Worm (Caenorhabditis elegans) whole organism, late embryonic: ENCODE results near the gene T01G6.1.

ENCODE experiments used
- C08G9.2 ChIP-seq: sonication (generic microtip); optimal IDR thresholded peaks from 2 replicates; lab custom pipeline; 2016; ENCODE audit warnings: mild to moderate bottlenecking, missing genetic modification characterization, moderate library complexity, missing compliant biosample characterization
- C38D4.7 ChIP-seq: fragments of 200-800 bp; sonication (Bioruptor generic); optimal IDR thresholded peaks from 2 replicates; lab custom pipeline; 2018; ENCODE audit warnings: mild to moderate bottlenecking, missing genetic modification characterization, moderate library complexity, missing compliant biosample characterization
- K09A11.1 ChIP-seq: sonication (generic microtip); optimal IDR thresholded peaks from 2 replicates; lab custom pipeline; 2017; ENCODE audit warnings: antibody characterized with exemption, mild to moderate bottlenecking, missing genetic modification characterization, missing compliant biosample characterization; ENCODE audit not compliant: insufficient read depth
- T23F11.4 ChIP-seq: fragments of 200-800 bp; sonication (Bioruptor generic); optimal IDR thresholded peaks from 2 replicates; lab custom pipeline; 2018; ENCODE audit warnings: mild to moderate bottlenecking, missing genetic modification characterization, missing compliant biosample characterization
- Y22D7AL.16 ChIP-seq: sonication (generic microtip); optimal IDR thresholded peaks from 2 replicates; lab custom pipeline; 2016; ENCODE audit warnings: missing genetic modification characterization, missing compliant biosample characterization
- ceh-18 ChIP-seq: sonication (generic microtip); optimal IDR thresholded peaks from 2 replicates; lab custom pipeline; 2016; ENCODE audit warnings: missing genetic modification characterization, missing compliant biosample characterization
- ceh-19 ChIP-seq: fragments of 200-800 bp; sonication (Bioruptor generic); optimal IDR thresholded peaks from 2 replicates; lab custom pipeline; 2018; ENCODE audit warnings: mild to moderate bottlenecking, missing genetic modification characterization, missing compliant biosample characterization
- ceh-2 ChIP-seq: sonication (generic microtip); optimal IDR thresholded peaks from 2 replicates; lab custom pipeline; 2016; ENCODE audit warnings: missing genotype, missing genetic modification characterization, missing compliant biosample characterization
- ceh-31 ChIP-seq: sonication (generic microtip); optimal IDR thresholded peaks from 2 replicates; lab custom pipeline; 2016; ENCODE audit warnings: missing genetic modification characterization, missing compliant biosample characterization
- ceh-9 ChIP-seq: sonication (generic microtip); optimal IDR thresholded peaks from 2 replicates; lab custom pipeline; 2016; ENCODE audit warnings: mild to moderate bottlenecking, missing genetic modification characterization, inconsistent platforms, missing compliant biosample characterization
- che-1 ChIP-seq: sonication (generic microtip); optimal IDR thresholded peaks from 2 replicates; lab custom pipeline; 2016; ENCODE audit warnings: mild to moderate bottlenecking, missing genetic modification characterization, missing compliant biosample characterization
- dmd-4 ChIP-seq: sonication (generic microtip); optimal IDR thresholded peaks from 2 replicates; lab custom pipeline; 2016; ENCODE audit warnings: borderline replicate concordance, missing genetic modification characterization, missing compliant biosample characterization
- dve-1 ChIP-seq: sonication (generic microtip); optimal IDR thresholded peaks from 2 replicates; lab custom pipeline; 2017; ENCODE audit warnings: antibody characterized with exemption, mild to moderate bottlenecking, missing genetic modification characterization, missing compliant biosample characterization
- elt-2 ChIP-seq: sonication (generic microtip); optimal IDR thresholded peaks from 2 replicates; lab custom pipeline; 2016; ENCODE audit warnings: missing genetic modification reagents, missing genetic modification characterization, missing compliant biosample characterization
- elt-4 ChIP-seq: sonication (generic microtip); optimal IDR thresholded peaks from 2 replicates; lab custom pipeline; 2016; ENCODE audit warnings: missing genetic modification characterization, missing compliant biosample characterization
- fkh-6 ChIP-seq: sonication (generic microtip); optimal IDR thresholded peaks from 2 replicates; lab custom pipeline; 2016; ENCODE audit warnings: missing genetic modification characterization, missing compliant biosample characterization
- gmeb-2 ChIP-seq: sonication (generic microtip); optimal IDR thresholded peaks from 2 replicates; lab custom pipeline; 2016; ENCODE audit warnings: missing genetic modification characterization, inconsistent platforms, missing compliant biosample characterization
- hlh-13 ChIP-seq: fragments of 200-800 bp; sonication (Bioruptor generic); optimal IDR thresholded peaks from 2 replicates; lab custom pipeline; 2018; ENCODE audit warnings: mild to moderate bottlenecking, missing genetic modification characterization, missing compliant biosample characterization
- hlh-30 ChIP-seq: sonication (generic microtip); optimal IDR thresholded peaks from 2 replicates; lab custom pipeline; 2017; ENCODE audit warnings: antibody characterized with exemption, missing genetic modification characterization, missing compliant biosample characterization; ENCODE audit not compliant: insufficient read depth
- hlh-6 ChIP-seq: sonication (generic microtip); optimal IDR thresholded peaks from 2 replicates; lab custom pipeline; 2016; ENCODE audit warnings: missing genotype, missing genetic modification characterization, missing compliant biosample characterization
- hlh-8 ChIP-seq: sonication (generic microtip); optimal IDR thresholded peaks from 2 replicates; lab custom pipeline; 2016; ENCODE audit warnings: missing genotype, missing genetic modification characterization, missing compliant biosample characterization
- lim-6 ChIP-seq: sonication (generic microtip); optimal IDR thresholded peaks from 2 replicates; lab custom pipeline; 2016; ENCODE audit warnings: missing genetic modification characterization, missing compliant biosample characterization
- mec-3 ChIP-seq: sonication (generic microtip); optimal IDR thresholded peaks from 2 replicates; lab custom pipeline; 2016; ENCODE audit warnings: borderline replicate concordance, missing genetic modification characterization, missing compliant biosample characterization
- npax-4 ChIP-seq: sonication (generic microtip); optimal IDR thresholded peaks from 2 replicates; lab custom pipeline; 2016; ENCODE audit warnings: missing genetic modification characterization, missing compliant biosample characterization
- odd-2 ChIP-seq: sonication (generic microtip); optimal IDR thresholded peaks from 2 replicates; lab custom pipeline; 2017; ENCODE audit warnings: antibody characterized with exemption, mild to moderate bottlenecking, missing genetic modification characterization, missing compliant biosample characterization
- pag-3 ChIP-seq: sonication (generic microtip); optimal IDR thresholded peaks from 2 replicates; lab custom pipeline; 2016; ENCODE audit warnings: missing compliant biosample characterization, missing genetic modification characterization, borderline replicate concordance
- pax-1 ChIP-seq: fragments of 150-350 bp; optimal IDR thresholded peaks from 2 replicates; lab custom pipeline; 2014; ENCODE audit warnings: missing biosample characterization, missing genetic modification characterization
- pha-2 ChIP-seq: sonication (generic microtip); optimal IDR thresholded peaks from 2 replicates; lab custom pipeline; 2017; ENCODE audit warnings: mild to moderate bottlenecking, missing genetic modification characterization, missing compliant biosample characterization
- pha-4 ChIP-seq: fragments of 150-350 bp; optimal IDR thresholded peaks from 2 replicates; lab custom pipeline; 2018; ENCODE audit warnings: missing biosample characterization, missing genetic modification reagents, missing genetic modification characterization
- rnt-1 ChIP-seq: sonication (generic microtip); optimal IDR thresholded peaks from 2 replicates; lab custom pipeline; 2016; ENCODE audit warnings: missing genetic modification characterization, missing compliant biosample characterization
- sox-4 ChIP-seq: sonication (generic microtip); optimal IDR thresholded peaks from 2 replicates; lab custom pipeline; 2017; ENCODE audit warnings: mild to moderate bottlenecking, missing genetic modification characterization, inconsistent platforms, missing compliant biosample characterization
- syd-9 ChIP-seq: sonication (generic microtip); optimal IDR thresholded peaks from 2 replicates; lab custom pipeline; 2016; ENCODE audit warnings: mild to moderate bottlenecking, missing genetic modification characterization, moderate library complexity, missing compliant biosample characterization
- tbx-2 ChIP-seq: sonication (generic microtip); optimal IDR thresholded peaks from 2 replicates; lab custom pipeline; 2016; ENCODE audit warnings: missing genetic modification characterization, missing compliant biosample characterization
- unc-3 ChIP-seq, 2 experiments: fragments of 200-800 bp in 1 of 2; sonication (Bioruptor generic) in 1 of 2; sonication (generic microtip) in 1 of 2; conservative IDR thresholded peaks in 1 of 2; optimal IDR thresholded peaks in 1 of 2; 2 replicates each; pipeline versions ENCODE4 v1.3.6 to Lab custom; 2016 to 2022; ENCODE audit warnings: missing compliant biosample characterization in 2 of 2, missing genetic modification characterization in 2 of 2, missing genetic modification reagents in 1 of 2
- unc-42 ChIP-seq: sonication (generic microtip); optimal IDR thresholded peaks from 2 replicates; lab custom pipeline; 2016; ENCODE audit warnings: missing genotype, missing genetic modification characterization, missing compliant biosample characterization
- unc-55 ChIP-seq: sonication (generic microtip); optimal IDR thresholded peaks from 2 replicates; lab custom pipeline; 2017; ENCODE audit warnings: missing biosample characterization, missing genetic modification reagents, missing genetic modification characterization
- zip-5 ChIP-seq: sonication (generic microtip); optimal IDR thresholded peaks from 2 replicates; lab custom pipeline; 2016; ENCODE audit warnings: missing genetic modification characterization, missing compliant biosample characterization

Gene T01G6.1

ce11 chrV:465355-465754 is 32.1 kb upstream of the T01G6.1 start:
- TF ChIP-seq sox-4 = no peak

- TF ChIP-seq mec-3 (tag; lab: Kevin White, UChicago) (no peak), rnt-1 (no peak), hlh-30 (tag; lab: Kevin White, UChicago) (no peak), hlh-8 (tag; lab: Kevin White, UChicago) (no peak)
Observed at ce11 chrV:467507-467906, 30.0 kb upstream of the T01G6.1 start.

ce11 chrV:468460-468859 is 29.0 kb upstream of the T01G6.1 start, which contains the start of gene srbc-57:
Gene srbc-57, minus strand, starts transcription at chrV:468560.
- no peak for TF ChIP-seq ceh-18
- no peak for TF ChIP-seq ceh-9 (tag; lab: Kevin White, UChicago)
- no peak for TF ChIP-seq T23F11.4 (GFP tag; lab: Kevin White, UChicago)
- no peak for TF ChIP-seq dmd-4 (tag; lab: Kevin White, UChicago)
- no peak for TF ChIP-seq Y22D7AL.16 (tag; lab: Kevin White, UChicago)
- no peak for TF ChIP-seq pha-4 (tag; lab: Kevin White, UChicago)
- no peak for TF ChIP-seq pax-1
- TF ChIP-seq ceh-19 (GFP tag; lab: Kevin White, UChicago) = no peak
- TF ChIP-seq tbx-2 = no peak

ce11 chrV:472589-472988 is 24.9 kb upstream of the T01G6.1 start, which contains the start of gene srt-31:
Gene srt-31, plus strand, starts transcription at chrV:472889.
- TF ChIP-seq pha-2 (tag; lab: Kevin White, UChicago) = no peak
- TF ChIP-seq elt-2 (tag; lab: Kevin White, UChicago) = no peak
- no peak for TF ChIP-seq dve-1 (tag; lab: Kevin White, UChicago)
- no peak for TF ChIP-seq rnt-1
- TF ChIP-seq hlh-6 (tag; lab: Kevin White, UChicago) = no peak
- no peak for TF ChIP-seq odd-2 (tag; lab: Kevin White, UChicago)
- no peak for TF ChIP-seq che-1 (tag; lab: Kevin White, UChicago)
- TF ChIP-seq pag-3 (tag; lab: Kevin White, UChicago) = no peak
- TF ChIP-seq zip-5 (tag; lab: Kevin White, UChicago) = no peak
- no peak for TF ChIP-seq C08G9.2 (tag; lab: Kevin White, UChicago)
- TF ChIP-seq mec-3 (tag; lab: Kevin White, UChicago) = no peak
- no peak for TF ChIP-seq pax-1
- no peak for TF ChIP-seq ceh-18
- TF ChIP-seq fkh-6 (tag; lab: Kevin White, UChicago) = no peak
- no peak for TF ChIP-seq syd-9
- TF ChIP-seq hlh-8 (tag; lab: Kevin White, UChicago) = no peak
- TF ChIP-seq, all 69 proteins: peak for 0

ce11 chrV:474516-474915 is 23.0 kb upstream of the T01G6.1 start, which contains the start of gene nhr-99:
Gene nhr-99, plus strand, starts transcription at chrV:474778.
- TF ChIP-seq unc-42 (no peak), elt-4 (tag; lab: Kevin White, UChicago) (no peak), ceh-31 (tag; lab: Kevin White, UChicago) (no peak), K09A11.1 (tag; lab: Kevin White, UChicago) (no peak), T23F11.4 (GFP tag; lab: Kevin White, UChicago) (no peak), pha-2 (tag; lab: Kevin White, UChicago) (no peak), hlh-13 (no peak), rnt-1 (no peak), lim-6 (tag; lab: Kevin White, UChicago) (no peak), syd-9 (no peak), ceh-2 (tag; lab: Kevin White, UChicago) (no peak), C38D4.7 (GFP tag; lab: Kevin White, UChicago) (no peak), zip-5 (tag; lab: Kevin White, UChicago) (no peak), unc-55 (GFP tag; lab: Kevin White, UChicago) (no peak), npax-4 (tag; lab: Kevin White, UChicago) (no peak), unc-3 (GFP tag; conservative IDR thresholded peaks at IDR 0.05; lab: Robert Waterston, UW) (no peak), unc-3 (tag; optimal IDR thresholded peaks at IDR 0.05; lab: Kevin White, UChicago) (no peak), Y22D7AL.16 (tag; lab: Kevin White, UChicago) (no peak), gmeb-2 (no peak), C08G9.2 (tag; lab: Kevin White, UChicago) (no peak)
- TF ChIP-seq, all 69 proteins: peak for 0
